Fruit fly (Drosophila melanogaster): ENCODE results near the gene CG9147.

CG9147 gene

DNA sequence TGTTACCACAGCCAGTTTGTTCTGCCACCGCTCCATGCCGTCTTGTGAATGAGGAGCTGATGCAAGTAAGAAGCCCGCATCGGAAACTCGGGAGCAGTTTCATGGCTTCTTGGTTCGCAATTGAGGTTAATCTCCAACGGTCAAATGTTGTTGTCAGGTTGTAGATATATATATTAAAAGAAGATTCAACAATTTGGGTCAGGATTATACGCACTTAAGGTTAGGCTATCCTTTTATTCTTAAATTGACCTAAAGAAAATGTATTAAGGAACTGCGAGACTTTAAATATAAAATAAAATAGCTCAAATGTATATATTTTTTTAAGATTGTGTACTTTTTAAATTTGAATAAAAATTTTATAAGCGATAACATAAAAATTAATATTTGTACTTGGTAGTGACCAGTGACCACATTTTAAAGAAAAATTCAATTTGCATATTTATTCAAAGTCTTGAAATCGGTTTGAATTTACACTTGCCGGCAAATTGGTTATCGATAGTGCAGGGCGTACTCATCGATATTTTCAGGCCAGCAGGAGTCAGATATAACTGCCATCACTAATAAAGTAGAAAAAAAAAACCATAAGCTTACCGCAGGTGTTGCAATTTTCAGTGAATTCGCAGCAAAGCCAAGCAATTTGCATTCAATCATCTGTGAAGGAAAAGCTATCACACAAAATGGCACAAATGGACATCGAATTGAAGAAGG is 2.9 kb downstream of the CG9147 start, which contains the start of the genes CG9150 and Pfdn1 (continued):
- TF ChIP-seq ranshi (GFP tag; IDR thresholded peaks at IDR 0.05) = no peak
- TF ChIP-seq CG13624 (GFP tag; optimal IDR thresholded peaks at IDR 0.05) = peak; percentile 29
- peak; percentile 45 for TF ChIP-seq CG14710 (tag; optimal IDR thresholded peaks at IDR 0.05)
- TF ChIP-seq CG31441 (GFP tag; IDR thresholded peaks at IDR 0.05) = no peak
- no peak for TF ChIP-seq grau (tag; optimal IDR thresholded peaks at IDR 0.05)
- no peak for TF ChIP-seq pros (GFP tag; optimal IDR thresholded peaks at IDR 0.05)
- peak; percentile 18 for TF ChIP-seq Sin3A (optimal IDR thresholded peaks at IDR 0.05)
- no peak for TF ChIP-seq Doc2 (GFP tag; IDR thresholded peaks at IDR 0.05)
- peak; percentile 95 for TF ChIP-seq Sry-δ (GFP tag; optimal IDR thresholded peaks at IDR 0.05)
- TF ChIP-seq lbe (GFP tag; optimal IDR thresholded peaks at IDR 0.05) = peak; percentile 50
- no peak for TF ChIP-seq sc (optimal IDR thresholded peaks at IDR 0.05)
- no peak for TF ChIP-seq sc (GFP tag; optimal IDR thresholded peaks at IDR 0.05)
- TF ChIP-seq Ravus (GFP tag; IDR thresholded peaks at IDR 0.05) = no peak
- TF ChIP-seq CG12744 (GFP tag; optimal IDR thresholded peaks at IDR 0.05) = no peak
- TF ChIP-seq Dref (GFP tag; IDR thresholded peaks at IDR 0.05) = peak; percentile 95
- peak; percentile 62; the same call in 2 of the 3 replicates for TF ChIP-seq CG7963 (GFP tag; IDR thresholded peaks at IDR 0.05; ENCODE audit: partially characterized antibody)
- no peak for TF ChIP-seq Xrp1 (GFP tag; IDR thresholded peaks at IDR 0.05)
- TF ChIP-seq CG2199 (GFP tag; IDR thresholded peaks at IDR 0.05) = no peak
- TF ChIP-seq CoRest (tag; optimal IDR thresholded peaks at IDR 0.05) = peak; percentile 20
- TF ChIP-seq inv (GFP tag; IDR thresholded peaks at IDR 0.05; ENCODE audit: partially characterized antibody) = peak; percentile 80
- no peak for TF ChIP-seq Nf-YB (GFP tag; optimal IDR thresholded peaks at IDR 0.05)
- peak; percentile 89 for TF ChIP-seq tna (GFP tag; IDR thresholded peaks at IDR 0.05; ENCODE audit: partially characterized antibody)
- TF ChIP-seq CG4328 (GFP tag; optimal IDR thresholded peaks at IDR 0.05) = no peak
- TF ChIP-seq CG6854 (GFP tag; optimal IDR thresholded peaks at IDR 0.05) = no peak
- TF ChIP-seq CG1603 (tag; optimal IDR thresholded peaks at IDR 0.05) = peak; percentile 35
- TF ChIP-seq trh (GFP tag; optimal IDR thresholded peaks at IDR 0.05) = no peak
- TF ChIP-seq ap (GFP tag; IDR thresholded peaks at IDR 0.05) = no peak
- TF ChIP-seq CG8388 (GFP tag; optimal IDR thresholded peaks at IDR 0.05) = no peak
- TF ChIP-seq YL-1 (GFP tag; optimal IDR thresholded peaks at IDR 0.05) = peak; percentile 69
- peak; percentile 92 for TF ChIP-seq Dp (GFP tag; optimal IDR thresholded peaks at IDR 0.05)
- no peak for TF ChIP-seq dati (GFP tag; IDR thresholded peaks at IDR 0.05)
- peak; percentile 80 for TF ChIP-seq CG2129 (GFP tag; IDR thresholded peaks at IDR 0.05; ENCODE audit: partially characterized antibody)
- no peak for TF ChIP-seq nerfin-1 (tag; optimal IDR thresholded peaks at IDR 0.05)
- TF ChIP-seq CG18262 (tag; optimal IDR thresholded peaks at IDR 0.05) = no peak
- TF ChIP-seq CTCF (GFP tag; optimal IDR thresholded peaks at IDR 0.05) = no peak
- no peak for TF ChIP-seq HLH3B (GFP tag; IDR thresholded peaks at IDR 0.05)
- no peak for TF ChIP-seq twi (tag; optimal IDR thresholded peaks at IDR 0.05)
- no peak for TF ChIP-seq br (optimal IDR thresholded peaks at IDR 0.05)
- TF ChIP-seq row (GFP tag; IDR thresholded peaks at IDR 0.05) = peak; percentile 53; the same call in 2 of the 3 replicates
- no peak for TF ChIP-seq CG17328 (GFP tag; IDR thresholded peaks at IDR 0.05)
- peak; percentile 90 for TF ChIP-seq unc-4 (GFP tag; IDR thresholded peaks at IDR 0.05; ENCODE audit: partially characterized antibody)
- no peak for TF ChIP-seq CG43689 (GFP tag; IDR thresholded peaks at IDR 0.05)
- TF ChIP-seq ERR (GFP tag; optimal IDR thresholded peaks at IDR 0.05) = no peak
- no peak for TF ChIP-seq CG5953 (GFP tag; IDR thresholded peaks at IDR 0.05)
- peak; percentile 94 for TF ChIP-seq Bgb (GFP tag; IDR thresholded peaks at IDR 0.05; ENCODE audit: partially characterized antibody)
- no peak for TF ChIP-seq Awh (GFP tag; IDR thresholded peaks at IDR 0.05)
- TF ChIP-seq CG17361 (GFP tag; IDR thresholded peaks at IDR 0.05) = no peak
- no peak for TF ChIP-seq kni (GFP tag; optimal IDR thresholded peaks at IDR 0.05)
- TF ChIP-seq phol (tag; optimal IDR thresholded peaks at IDR 0.05) = peak; percentile 18
- TF ChIP-seq amos (GFP tag; IDR thresholded peaks at IDR 0.05; ENCODE audit: partially characterized antibody) = peak; percentile 92
- TF ChIP-seq CG4854 (GFP tag; optimal IDR thresholded peaks at IDR 0.05) = no peak
- TF ChIP-seq Lim3 (GFP tag; IDR thresholded peaks at IDR 0.05) = no peak

Data from whole organism, embryonic.